Worm (Caenorhabditis elegans): Measurements from ENCODE around the gene cyp-29A3.

ce11 chrV:20518-20917, 38.5 kb upstream of the cyp-29A3 start, which contains the start of gene egl-8:
- TF ChIP-seq ahr-1 (tag; optimal IDR thresholded peaks at IDR 0.05) (no peak), ceh-18 (tag; optimal IDR thresholded peaks at IDR 0.05) (no peak), tbx-2 (tag; optimal IDR thresholded peaks at IDR 0.05) (no peak), fkh-6 (tag; optimal IDR thresholded peaks at IDR 0.05) (no peak), C08G9.2 (tag; optimal IDR thresholded peaks at IDR 0.05) (no peak), rnt-1 (tag; optimal IDR thresholded peaks at IDR 0.05) (no peak), sox-4 (tag; optimal IDR thresholded peaks at IDR 0.05) (no peak), ceh-45 (GFP tag; IDR thresholded peaks at IDR 0.05) (no peak), pag-3 (tag; optimal IDR thresholded peaks at IDR 0.05; ENCODE audit: borderline replicate concordance) (no peak), pqm-1 (tag; optimal IDR thresholded peaks at IDR 0.05) (no peak), pha-4 (tag; optimal IDR thresholded peaks at IDR 0.05) (no peak), unc-55 (GFP tag; optimal IDR thresholded peaks at IDR 0.05) (no peak), ets-4 (tag; optimal IDR thresholded peaks at IDR 0.05) (no peak)
